Worm (Caenorhabditis elegans): ENCODE measurements around the gene T06E8.8.

The T06E8.8 gene

DNA sequence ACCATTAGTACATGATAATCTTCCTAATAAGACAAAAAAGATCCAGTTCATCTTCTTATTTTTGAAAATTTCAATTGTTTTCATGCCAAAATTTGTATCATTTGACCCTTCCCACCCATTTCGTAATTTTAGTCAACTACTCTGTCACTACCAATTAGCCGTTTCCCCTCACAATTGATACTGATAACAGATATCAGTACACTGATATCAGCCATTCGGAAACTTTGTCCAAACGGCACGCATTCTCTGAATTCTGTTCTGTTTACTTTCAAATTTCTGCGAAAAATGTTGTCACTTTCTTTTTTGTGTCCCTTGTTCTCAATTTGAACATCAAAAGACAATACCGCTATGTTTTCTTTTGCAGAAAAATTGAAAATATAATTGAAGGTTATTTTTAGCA is 30.9 kb upstream of the T06E8.8 start (continued):
- TF ChIP-seq nhr-42 (GFP tag; IDR thresholded peaks at IDR 0.05) (no peak), dve-1 (tag; optimal IDR thresholded peaks at IDR 0.05; ENCODE audit: insufficient read depth) (peak; percentile 67)

DNA sequence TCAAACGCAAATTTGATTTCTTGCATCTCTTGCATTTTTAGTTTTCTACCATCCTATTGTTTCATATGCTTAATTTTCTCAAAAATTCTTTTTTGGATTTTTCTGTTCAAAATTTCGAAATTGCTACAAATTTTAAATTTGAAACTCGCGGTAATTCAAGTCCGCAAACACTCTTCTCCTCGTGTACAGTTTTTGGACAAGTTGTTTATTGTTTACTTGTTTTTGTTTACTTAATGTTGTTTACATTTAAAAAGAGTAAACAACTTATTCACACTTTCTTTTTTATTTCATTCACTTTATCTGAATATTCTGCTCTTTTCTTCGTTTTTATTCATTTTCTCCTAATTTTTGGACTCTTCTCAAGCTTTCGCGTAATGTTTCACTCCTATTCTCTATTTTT is 25.3 kb upstream of the T06E8.8 start:
- TF ChIP-seq lin-38 (GFP tag; IDR thresholded peaks at IDR 0.05): peak; percentile 43
- peak in 1 of 2 experiments; percentile 81 for TF ChIP-seq unc-62 (GFP tag; optimal IDR thresholded peaks at IDR 0.05 in 1 of 2)
- no peak for TF ChIP-seq unc-62 (tag; optimal IDR thresholded peaks at IDR 0.05)
- TF ChIP-seq F49E8.2 (tag; optimal IDR thresholded peaks at IDR 0.05; ENCODE audit: borderline replicate concordance): peak; percentile 43
- TF ChIP-seq dmd-6 (GFP tag; IDR thresholded peaks at IDR 0.05): no peak
- peak; percentile 98 for TF ChIP-seq unc-130 (GFP tag; optimal IDR thresholded peaks at IDR 0.05)
- TF ChIP-seq saeg-2 (GFP tag; IDR thresholded peaks at IDR 0.05): no peak

DNA sequence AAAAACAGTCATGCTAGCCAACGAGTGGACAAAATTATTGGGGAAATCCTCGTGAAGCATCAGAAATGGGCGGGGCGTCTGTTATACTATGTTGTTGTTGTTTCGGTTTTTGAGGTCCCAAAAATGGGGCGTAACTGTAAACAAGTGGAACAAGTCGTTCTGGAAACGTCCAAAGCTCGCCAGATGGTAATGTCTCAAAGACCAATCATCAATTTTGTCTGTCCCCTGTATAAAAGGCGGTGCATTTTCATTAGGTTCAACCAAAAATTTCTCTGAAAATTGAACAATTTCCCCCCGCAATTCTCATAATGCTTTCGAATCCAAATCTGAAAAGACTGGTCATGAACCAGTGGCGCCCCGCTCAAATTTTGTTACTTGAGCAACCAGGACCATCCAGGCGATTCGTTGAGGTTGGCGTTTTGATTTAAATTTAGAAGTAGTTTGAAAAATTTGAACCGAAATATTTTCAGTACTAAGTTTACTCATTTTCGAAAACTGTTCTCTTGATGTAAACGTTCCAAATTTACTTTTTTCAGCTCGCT is 24.4 kb upstream of the T06E8.8 start:
- peak; percentile 21; the same call in 1 of the 2 replicates for TF ChIP-seq lin-38 (GFP tag; IDR thresholded peaks at IDR 0.05)
- 0 out of 2 replicates have a peak, but pooled peaks have one; percentile 18 for TF ChIP-seq vab-7 (GFP tag; IDR thresholded peaks at IDR 0.05)
- 0 out of 2 replicates have a peak, but pooled peaks have one; percentile 23 for TF ChIP-seq daf-19 (GFP tag; conservative IDR thresholded peaks at IDR 0.05)
- TF ChIP-seq R02D3.7 (tag; optimal IDR thresholded peaks at IDR 0.05): no peak
- no peak for TF ChIP-seq dmd-6 (GFP tag; IDR thresholded peaks at IDR 0.05)
- TF ChIP-seq dmd-9 (GFP tag; IDR thresholded peaks at IDR 0.05): no peak
- 0 out of 2 replicates have a peak, but pooled peaks have one; percentile 25 for TF ChIP-seq D1046.2 (GFP tag; IDR thresholded peaks at IDR 0.05)
- TF ChIP-seq saeg-2 (GFP tag; IDR thresholded peaks at IDR 0.05): 0 out of 2 replicates have a peak, but pooled peaks have one; percentile 42

DNA sequence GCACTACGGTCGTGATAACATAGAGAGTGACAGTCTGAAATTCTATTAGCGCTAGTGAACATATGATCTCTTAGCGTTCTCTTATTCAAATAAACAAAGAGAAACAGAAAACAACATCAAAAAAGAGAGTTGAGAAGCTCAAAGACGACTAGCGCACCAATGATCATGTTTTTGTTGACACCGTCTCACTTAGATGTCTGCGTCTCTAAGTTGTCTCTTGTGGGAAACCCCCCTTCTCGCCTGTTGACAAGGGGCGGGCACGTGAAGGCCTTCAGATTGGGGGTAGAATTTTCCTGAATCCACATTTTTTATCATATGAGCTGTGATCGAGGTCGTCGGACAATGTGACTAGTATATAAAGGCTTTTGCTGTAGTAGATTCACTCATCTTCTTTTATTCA is 23.6 kb upstream of the T06E8.8 start:
- TF ChIP-seq unc-130 (GFP tag; optimal IDR thresholded peaks at IDR 0.05) (no peak), unc-39 (tag; optimal IDR thresholded peaks at IDR 0.05) (no peak), vab-7 (GFP tag; IDR thresholded peaks at IDR 0.05) (0 out of 2 replicates have a peak, but pooled peaks have one; percentile 20), hlh-11 (tag; optimal IDR thresholded peaks at IDR 0.05) (peak; percentile 64), lim-7 (GFP tag; IDR thresholded peaks at IDR 0.05) (no peak), spr-3 (GFP tag; optimal IDR thresholded peaks at IDR 0.05) (no peak), dmd-6 (GFP tag; IDR thresholded peaks at IDR 0.05) (peak; percentile 48; the same call in 1 of the 2 replicates), mes-2 (tag; optimal IDR thresholded peaks at IDR 0.05; ENCODE audit: poor library complexity, severe bottlenecking) (no peak), F49E8.2 (tag; optimal IDR thresholded peaks at IDR 0.05; ENCODE audit: borderline replicate concordance) (no peak), zfp-2 (tag; optimal IDR thresholded peaks at IDR 0.05) (no peak), php-3 (GFP tag; IDR thresholded peaks at IDR 0.05) (no peak), rbr-2 (tag; optimal IDR thresholded peaks at IDR 0.05) (peak; percentile 58), hlh-30 (tag; optimal IDR thresholded peaks at IDR 0.05; ENCODE audit: insufficient read depth) (peak; percentile 87), ama-1 (optimal IDR thresholded peaks at IDR 0.05) (peak; percentile 0), nhr-11 (tag; optimal IDR thresholded peaks at IDR 0.05) (peak; percentile 36), mdl-1 (tag; optimal IDR thresholded peaks at IDR 0.05) (peak; percentile 84 to 88), lin-38 (GFP tag; IDR thresholded peaks at IDR 0.05) (0 out of 2 replicates have a peak, but pooled peaks have one; percentile 13), hif-1 (tag; optimal IDR thresholded peaks at IDR 0.05) (peak in 1 of 2 experiments; percentile 36), nhr-6 (tag; optimal IDR thresholded peaks at IDR 0.05) (no peak), daf-19 (GFP tag; conservative IDR thresholded peaks at IDR 0.05) (no peak), daf-16 (GFP tag; optimal IDR thresholded peaks at IDR 0.05) (peak in 1 of 2 experiments; percentile 63), daf-16 (tag; optimal IDR thresholded peaks at IDR 0.05) (peak; percentile 85), cey-2 (tag; optimal IDR thresholded peaks at IDR 0.05; ENCODE audit: borderline replicate concordance, insufficient read depth) (no peak), pha-4 (GFP tag; IDR thresholded peaks at IDR 0.05) (no peak), pha-4 (tag; optimal IDR thresholded peaks at IDR 0.05) (peak; percentile 73), Y105C5A.15 (GFP tag; IDR thresholded peaks at IDR 0.05) (peak; percentile 48; the same call in 1 of the 2 replicates)

All from whole organism, L4 larva.